Worm (Caenorhabditis elegans): ENCODE data around the gene cest-33.

cest-33 gene

DNA sequence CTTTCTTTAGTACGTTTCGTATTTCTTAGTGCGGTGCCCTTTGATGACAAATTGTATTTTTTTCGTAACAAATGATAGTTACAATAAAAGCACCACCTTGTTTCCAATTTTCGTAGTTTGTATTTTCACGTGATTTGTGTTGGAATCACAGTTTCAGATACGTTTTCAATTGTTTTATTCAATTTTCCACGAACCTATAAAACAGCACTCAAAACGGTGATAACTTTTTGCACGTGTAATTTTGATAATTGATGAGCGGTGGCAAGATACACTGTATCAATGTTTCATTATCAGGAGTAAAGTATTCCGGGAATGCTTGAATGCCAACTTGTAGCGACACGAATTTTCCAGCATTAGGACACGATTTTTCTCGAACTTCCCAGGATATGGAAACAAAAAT lies 45.7 kb upstream of the cest-33 start:
- TF ChIP-seq nhr-80 (tag; optimal IDR thresholded peaks at IDR 0.05) (peak; percentile 74), chd-7 (tag; optimal IDR thresholded peaks at IDR 0.05) (no peak), ztf-3 (GFP tag; optimal IDR thresholded peaks at IDR 0.05) (no peak), atf-7 (tag; optimal IDR thresholded peaks at IDR 0.05) (peak; percentile 45)

DNA sequence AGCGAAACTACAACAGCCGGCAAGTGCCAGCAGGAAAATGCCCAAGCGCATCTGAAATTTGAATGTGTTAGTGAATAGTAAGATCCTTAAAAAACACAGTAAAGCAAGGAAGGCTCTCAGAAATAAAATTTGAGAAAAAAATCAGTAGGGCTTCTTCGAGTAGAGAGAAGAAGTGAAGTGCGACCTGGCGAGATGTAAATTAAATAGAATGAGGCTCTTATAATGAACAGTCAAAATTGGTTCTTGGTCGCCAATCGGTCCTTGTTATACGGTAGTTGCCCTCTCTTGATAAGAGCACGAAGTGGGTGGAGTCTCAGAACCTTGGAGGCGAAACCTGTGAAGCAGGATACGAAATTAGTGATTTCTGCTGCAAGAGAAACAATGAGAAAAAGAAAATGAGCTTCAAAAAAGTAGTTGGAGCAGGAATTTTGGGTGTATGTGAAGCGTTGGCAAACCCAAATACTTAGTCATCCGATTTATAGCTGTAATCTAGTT lies 43.3 kb upstream of the cest-33 start, which contains the start of gene bcf-1:
Gene bcf-1, minus strand, starts transcription at position 51 of the 495 bp plus-strand sequence.
- TF ChIP-seq ztf-6 (GFP tag; IDR thresholded peaks at IDR 0.05) (no peak), nhr-80 (tag; optimal IDR thresholded peaks at IDR 0.05) (peak; percentile 70)

DNA sequence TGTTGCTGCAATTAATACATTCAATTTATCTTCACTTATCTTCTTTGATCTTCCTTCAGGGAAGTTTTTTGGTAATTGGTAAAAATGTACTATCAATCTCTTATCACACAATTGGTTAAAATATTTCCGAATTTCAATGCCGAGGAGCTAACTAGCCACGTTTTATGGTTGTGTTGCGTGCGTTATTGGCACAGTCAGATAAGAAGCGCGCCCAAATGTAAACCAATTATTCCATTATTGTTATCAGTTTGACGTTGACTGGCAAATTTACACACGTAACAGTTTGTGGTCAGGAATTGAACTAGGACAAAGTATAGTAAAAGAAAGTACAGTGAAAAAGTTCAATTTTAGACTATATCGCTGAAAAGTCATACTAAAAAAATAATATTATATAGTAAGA lies 42.1 kb upstream of the cest-33 start:
- peak; percentile 41 for TF ChIP-seq nhr-80 (tag; optimal IDR thresholded peaks at IDR 0.05)
- TF ChIP-seq dpl-1 (GFP tag; optimal IDR thresholded peaks at IDR 0.05), result no peak
- no peak for TF ChIP-seq egrh-3 (GFP tag; IDR thresholded peaks at IDR 0.05)
- no peak for TF ChIP-seq madf-6 (GFP tag; IDR thresholded peaks at IDR 0.05)
- TF ChIP-seq ZK185.1 (tag; optimal IDR thresholded peaks at IDR 0.05; ENCODE audit: poor library complexity, severe bottlenecking), result no peak
- TF ChIP-seq lin-26 (GFP tag; IDR thresholded peaks at IDR 0.05), result no peak
- no peak for TF ChIP-seq F57A8.1 (GFP tag; optimal IDR thresholded peaks at IDR 0.05)
- TF ChIP-seq hrde-1 (tag; optimal IDR thresholded peaks at IDR 0.05; ENCODE audit: borderline replicate concordance), result no peak

DNA sequence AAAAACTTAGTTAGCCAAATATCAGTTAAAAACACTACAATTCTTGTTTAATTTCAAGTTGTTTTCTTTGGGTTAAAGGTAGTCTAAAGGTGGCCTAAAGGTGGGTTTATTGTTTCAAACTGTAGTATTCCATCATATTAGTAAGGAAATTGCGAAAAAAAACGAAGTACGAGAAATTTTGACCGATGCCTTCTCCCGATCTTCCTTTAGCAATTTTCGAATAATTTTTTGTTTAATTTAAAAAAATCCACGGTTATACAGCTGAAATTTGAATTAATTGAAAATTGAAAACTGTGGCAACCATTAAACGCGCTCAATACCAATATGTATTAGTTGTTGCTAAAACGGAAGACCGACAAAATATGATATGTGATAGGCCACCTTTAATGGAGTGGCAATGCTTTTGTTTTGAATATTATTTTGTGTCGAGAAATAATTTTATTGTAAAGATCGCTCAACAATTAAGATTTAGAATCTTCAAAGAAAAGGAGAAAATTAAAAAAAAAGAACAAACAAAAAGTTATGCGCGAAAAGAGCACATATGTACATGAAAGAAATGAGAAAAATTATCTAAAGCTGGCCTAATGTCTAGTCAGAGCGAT lies 35.6 kb upstream of the cest-33 start:
- peak; percentile 53 for TF ChIP-seq Y53G8AR.9 (GFP tag; conservative IDR thresholded peaks at IDR 0.05)
- peak; percentile 12 for TF ChIP-seq lin-54 (GFP tag; optimal IDR thresholded peaks at IDR 0.05)
- TF ChIP-seq attf-6 (GFP tag; IDR thresholded peaks at IDR 0.05), result 0 out of 2 replicates have a peak, but pooled peaks have one; percentile 8
- TF ChIP-seq hmg-1.2 (GFP tag; IDR thresholded peaks at IDR 0.05), result 0 out of 2 replicates have a peak, but pooled peaks have one; percentile 17
- peak; percentile 24 for TF ChIP-seq nhr-80 (tag; optimal IDR thresholded peaks at IDR 0.05)
- TF ChIP-seq C06A6.2 (GFP tag; conservative IDR thresholded peaks at IDR 0.05), result 0 out of 2 replicates have a peak, but pooled peaks have one; percentile 28
- TF ChIP-seq ets-4 (GFP tag; optimal IDR thresholded peaks at IDR 0.05), result no peak
- no peak for TF ChIP-seq nfya-2 (GFP tag; IDR thresholded peaks at IDR 0.05)
- 0 out of 2 replicates have a peak, but pooled peaks have one; percentile 7 for TF ChIP-seq madf-6 (GFP tag; IDR thresholded peaks at IDR 0.05)
- TF ChIP-seq ztf-26 (tag; optimal IDR thresholded peaks at IDR 0.05), result no peak
- 0 out of 2 replicates have a peak, but pooled peaks have one; percentile 33 for TF ChIP-seq B0336.3 (GFP tag; IDR thresholded peaks at IDR 0.05)
- peak; percentile 14 for TF ChIP-seq repo-1 (tag; optimal IDR thresholded peaks at IDR 0.05)
- peak; percentile 29 for TF ChIP-seq atf-7 (tag; optimal IDR thresholded peaks at IDR 0.05)
- 0 out of 2 replicates have a peak, but pooled peaks have one; percentile 10 for TF ChIP-seq Y56A3A.18 (GFP tag; IDR thresholded peaks at IDR 0.05)

DNA sequence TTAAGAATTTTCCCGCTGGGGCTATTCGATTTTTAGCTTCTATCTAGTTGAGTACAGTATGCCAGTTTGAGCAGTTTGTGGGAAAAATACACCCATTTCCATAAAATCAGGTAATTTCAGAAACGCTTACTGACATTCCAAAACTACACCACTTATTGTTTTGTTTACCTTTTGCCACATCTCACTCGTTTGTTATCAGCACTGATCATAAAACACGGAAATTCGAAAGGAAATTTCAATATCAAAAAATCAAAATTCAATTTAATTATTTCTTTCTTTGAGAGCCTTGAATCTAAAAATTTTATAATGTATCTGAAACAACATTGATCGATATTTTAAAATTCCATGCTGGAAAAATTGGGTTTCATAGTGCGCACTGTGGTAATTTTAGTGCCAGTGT lies 35.1 kb upstream of the cest-33 start:
- TF ChIP-seq C17E4.6 (GFP tag; IDR thresholded peaks at IDR 0.05), result no peak
- TF ChIP-seq lin-35 (GFP tag; optimal IDR thresholded peaks at IDR 0.05), result no peak
- TF ChIP-seq egrh-3 (GFP tag; IDR thresholded peaks at IDR 0.05), result no peak
- TF ChIP-seq let-607 (tag; optimal IDR thresholded peaks at IDR 0.05), result peak in 1 of 2 experiments; percentile 17
- no peak for TF ChIP-seq chd-7 (tag; optimal IDR thresholded peaks at IDR 0.05)
- no peak for TF ChIP-seq F55B11.4 (tag; optimal IDR thresholded peaks at IDR 0.05; ENCODE audit: borderline replicate concordance, insufficient read depth)

DNA sequence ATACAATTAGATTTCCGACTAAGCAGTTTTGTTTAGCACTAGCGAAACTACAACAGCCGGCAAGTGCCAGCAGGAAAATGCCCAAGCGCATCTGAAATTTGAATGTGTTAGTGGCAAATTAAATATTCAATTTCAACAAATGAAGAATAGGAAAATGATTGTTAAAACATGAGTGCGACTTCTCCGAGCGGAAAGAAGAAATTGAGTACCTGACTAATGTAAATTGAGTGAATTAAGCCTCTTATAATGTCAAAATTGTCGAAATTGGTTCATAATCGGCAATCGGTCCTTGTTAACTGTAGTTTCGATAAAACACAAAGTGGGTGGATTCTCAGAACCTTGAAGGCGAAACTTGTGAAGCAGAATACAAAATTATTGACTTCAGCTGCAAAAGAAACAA lies 34.4 kb upstream of the cest-33 start, which contains the start of gene gfi-1:
Gene gfi-1, minus strand, starts transcription at position 101 of the 400 bp plus-strand sequence.
- no peak for TF ChIP-seq F57C9.4 (tag; optimal IDR thresholded peaks at IDR 0.05)
- no peak for TF ChIP-seq attf-3 (GFP tag; conservative IDR thresholded peaks at IDR 0.05)
- no peak for TF ChIP-seq C06A6.2 (GFP tag; conservative IDR thresholded peaks at IDR 0.05)
- TF ChIP-seq madf-3 (GFP tag; IDR thresholded peaks at IDR 0.05), result no peak
- no peak for TF ChIP-seq ZK185.1 (tag; optimal IDR thresholded peaks at IDR 0.05; ENCODE audit: poor library complexity, severe bottlenecking)
- TF ChIP-seq ceh-27 (GFP tag; optimal IDR thresholded peaks at IDR 0.05), result no peak
- no peak for TF ChIP-seq ets-4 (GFP tag; optimal IDR thresholded peaks at IDR 0.05)
- no peak for TF ChIP-seq ceh-58 (GFP tag; IDR thresholded peaks at IDR 0.05)
- TF ChIP-seq bed-2 (GFP tag; IDR thresholded peaks at IDR 0.05), result no peak
- TF ChIP-seq F23B12.7 (tag; optimal IDR thresholded peaks at IDR 0.05; ENCODE audit: insufficient read depth), result no peak
- no peak for TF ChIP-seq bed-1 (GFP tag; IDR thresholded peaks at IDR 0.05)
- TF ChIP-seq ceh-91 (GFP tag; IDR thresholded peaks at IDR 0.05), result no peak
- no peak for TF ChIP-seq hmg-20 (GFP tag; IDR thresholded peaks at IDR 0.05)
